Worm (Caenorhabditis elegans) whole organism, early embryonic: Measurements from ENCODE around the gene T09A12.8.

ENCODE experiments used
- B0310.2 ChIP-seq: sonication (generic microtip); optimal IDR thresholded peaks from 2 replicates; lab custom pipeline; 2016; ENCODE audit warnings: mild to moderate bottlenecking, missing genetic modification characterization, missing compliant biosample characterization
- F13C5.2 ChIP-seq: sonication (generic microtip); optimal IDR thresholded peaks from 2 replicates; lab custom pipeline; 2017; ENCODE audit warnings: mild to moderate bottlenecking, missing genetic modification characterization, inconsistent platforms, missing compliant biosample characterization
- aly-1 ChIP-seq: sonication (generic microtip); optimal IDR thresholded peaks from 2 replicates; lab custom pipeline; 2016; ENCODE audit warnings: missing genetic modification characterization, missing compliant biosample characterization
- ama-1 ChIP-seq: fragments of 150-350 bp; optimal IDR thresholded peaks from 2 replicates; lab custom pipeline; 2014
- hmg-4 ChIP-seq: fragments of 200-800 bp; sonication (Bioruptor generic); optimal IDR thresholded peaks from 2 replicates; lab custom pipeline; 2018; ENCODE audit warnings: mild to moderate bottlenecking, missing genetic modification characterization, missing compliant biosample characterization
- hnd-1 ChIP-seq: sonication (generic microtip); optimal IDR thresholded peaks from 2 replicates; lab custom pipeline; 2016; ENCODE audit warnings: missing genetic modification characterization, missing compliant biosample characterization
- scrt-1 ChIP-seq: fragments of 200-800 bp; sonication (Bioruptor generic); IDR thresholded peaks from 2 replicates; pipeline ENCODE4 v1.3.6; 2022; ENCODE audit warnings: missing genetic modification characterization, missing compliant biosample characterization
- sea-1 ChIP-seq: fragments of 200-800 bp; sonication (Bioruptor generic); conservative IDR thresholded peaks from 2 replicates; pipeline ENCODE4 v1.3.6; 2022; ENCODE audit warnings: missing genetic modification characterization, missing compliant biosample characterization
- tbx-11 ChIP-seq: fragments of 200-800 bp; sonication (Bioruptor generic); IDR thresholded peaks from 2 replicates; pipeline ENCODE4 v1.3.6; 2022; ENCODE audit warnings: missing genetic modification characterization, missing compliant biosample characterization
- tbx-37 ChIP-seq: fragments of 200-800 bp; sonication (Bioruptor generic); conservative IDR thresholded peaks from 2 replicates; pipeline ENCODE4 v1.3.6; 2022; ENCODE audit warnings: missing genetic modification reagents, missing genetic modification characterization, missing compliant biosample characterization

DNA sequence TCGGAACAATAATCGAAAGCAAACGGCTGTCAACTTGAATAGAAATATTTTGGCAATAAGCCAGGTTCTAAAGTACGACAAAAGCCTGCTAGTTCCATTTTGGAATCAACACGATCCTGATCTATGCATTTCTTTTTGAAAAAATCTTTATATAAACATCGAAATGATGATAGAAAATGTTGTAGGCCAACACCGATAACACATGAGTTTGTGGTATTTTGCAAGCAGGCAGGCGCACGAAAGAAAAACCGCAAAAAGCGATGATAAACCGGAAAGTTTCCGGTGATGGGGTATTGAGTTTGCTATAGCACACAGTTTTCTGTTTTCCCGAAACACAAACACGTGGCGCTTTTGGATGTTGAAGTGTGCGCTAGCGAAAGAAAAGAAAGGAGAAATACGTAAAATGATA lies 9.4 kb downstream of the T09A12.8 start:
- TF ChIP-seq tbx-11 (GFP tag; lab: Robert Waterston, UW), result no peak
- no peak for TF ChIP-seq scrt-1 (GFP tag; lab: Robert Waterston, UW)
- no peak for TF ChIP-seq ama-1 (lab: Kevin White, UChicago)
- TF ChIP-seq B0310.2 (tag; lab: Kevin White, UChicago), result no peak
- no peak for TF ChIP-seq hmg-4 (GFP tag; lab: Kevin White, UChicago)
- TF ChIP-seq tbx-37 (GFP tag; lab: Robert Waterston, UW), result no peak
- TF ChIP-seq sea-1, result no peak
- TF ChIP-seq hnd-1, result no peak
- no peak for TF ChIP-seq F13C5.2 (tag; lab: Kevin White, UChicago)
- TF ChIP-seq aly-1, result no peak
